Fruit fly (Drosophila melanogaster) whole organism: Measurements from ENCODE around the gene Gmd.

Experiments
- CG8478 ChIP-seq: fragments of >200 bp; optimal IDR thresholded peaks from 2 replicates; lab custom pipeline; 2018; ENCODE audit warnings: inconsistent platforms
- pan ChIP-seq: fragments of >200 bp; optimal IDR thresholded peaks from 2 replicates; lab custom pipeline; 2017
- usp ChIP-seq: fragments of >200 bp; optimal IDR thresholded peaks from 2 replicates; lab custom pipeline; 2017; ENCODE audit warnings: missing biosample characterization, missing genetic modification characterization, mixed read lengths

dm6 chr2L:5006323-5006722 lies 29.5 kb upstream of the Gmd start:
- no peak for TF ChIP-seq usp (GFP tag; lab: Kevin White, UChicago)
- TF ChIP-seq pan (lab: Kevin White, UChicago), result no peak
- no peak for TF ChIP-seq CG8478 (lab: Kevin White, UChicago)
